Worm (Caenorhabditis elegans): ENCODE measurements around the gene ccdc-149.

ce11 chrX:11548308-11548707 is 37.1 kb upstream of the ccdc-149 start, which contains the start of gene mig-2:
- TF ChIP-seq unc-42 (tag; optimal IDR thresholded peaks at IDR 0.05) (no peak), ceh-14 (tag; optimal IDR thresholded peaks at IDR 0.05) (no peak), ama-1 (optimal IDR thresholded peaks at IDR 0.05) (no peak), hlh-30 (tag; optimal IDR thresholded peaks at IDR 0.05; ENCODE audit: insufficient read depth) (no peak), rnt-1 (tag; optimal IDR thresholded peaks at IDR 0.05) (no peak), nfya-1 (tag; optimal IDR thresholded peaks at IDR 0.05) (no peak), pha-4 (tag; optimal IDR thresholded peaks at IDR 0.05) (no peak), ceh-34 (tag; optimal IDR thresholded peaks at IDR 0.05) (no peak), elt-2 (tag; optimal IDR thresholded peaks at IDR 0.05) (no peak), K09A11.1 (tag; optimal IDR thresholded peaks at IDR 0.05; ENCODE audit: insufficient read depth) (no peak), ceh-24 (tag; optimal IDR thresholded peaks at IDR 0.05) (no peak)

Data from whole organism, late embryonic.